Worm (Caenorhabditis elegans): ENCODE results near the gene srz-5.

Gene srz-5

ce11 chrII:3482231-3482630 lies 32.3 kb downstream of the srz-5 start, which contains the start of gene smu-2 (continued):
- TF ChIP-seq ceh-31 (tag; optimal IDR thresholded peaks at IDR 0.05) (peak; percentile 96), che-1 (tag; optimal IDR thresholded peaks at IDR 0.05) (no peak), zip-5 (tag; optimal IDR thresholded peaks at IDR 0.05) (peak; percentile 76), ceh-24 (tag; optimal IDR thresholded peaks at IDR 0.05) (no peak), ceh-6 (GFP tag; optimal IDR thresholded peaks at IDR 0.05) (no peak), eyg-1 (tag; optimal IDR thresholded peaks at IDR 0.05) (no peak), tbx-2 (tag; optimal IDR thresholded peaks at IDR 0.05) (peak; percentile 81), ceh-9 (tag; optimal IDR thresholded peaks at IDR 0.05) (no peak), ceh-14 (tag; optimal IDR thresholded peaks at IDR 0.05) (peak; percentile 82), tbx-7 (tag; optimal IDR thresholded peaks at IDR 0.05) (peak; percentile 84), T23F11.4 (GFP tag; optimal IDR thresholded peaks at IDR 0.05) (no peak), pha-4 (tag; optimal IDR thresholded peaks at IDR 0.05) (no peak), ceh-48 (tag; optimal IDR thresholded peaks at IDR 0.05) (peak; percentile 7), hlh-6 (tag; optimal IDR thresholded peaks at IDR 0.05) (no peak), hlh-13 (GFP tag; optimal IDR thresholded peaks at IDR 0.05) (no peak), nfya-1 (tag; optimal IDR thresholded peaks at IDR 0.05) (peak; percentile 33), ceh-30 (tag; optimal IDR thresholded peaks at IDR 0.05) (no peak), ceh-45 (GFP tag; IDR thresholded peaks at IDR 0.05) (peak; percentile 50; the same call in 1 of the 2 replicates), lim-6 (tag; optimal IDR thresholded peaks at IDR 0.05) (peak; percentile 92), ahr-1 (tag; optimal IDR thresholded peaks at IDR 0.05) (peak; percentile 40), unc-86 (tag; optimal IDR thresholded peaks at IDR 0.05) (peak; percentile 47), Y22D7AL.16 (tag; optimal IDR thresholded peaks at IDR 0.05) (no peak), pag-3 (tag; optimal IDR thresholded peaks at IDR 0.05; ENCODE audit: borderline replicate concordance) (no peak), fax-1 (tag; optimal IDR thresholded peaks at IDR 0.05) (peak; percentile 31), pqm-1 (tag; optimal IDR thresholded peaks at IDR 0.05) (peak; percentile 52), hlh-15 (tag; optimal IDR thresholded peaks at IDR 0.05) (peak; percentile 34), ceh-18 (tag; optimal IDR thresholded peaks at IDR 0.05) (peak; percentile 48)

ce11 chrII:3481584-3481983 lies 32.9 kb downstream of the srz-5 start, which contains the start of gene Y49F6B.8:
Y49F6B.8 (minus strand) TSS chrII:3481684.
- no peak for TF ChIP-seq hlh-6 (tag; optimal IDR thresholded peaks at IDR 0.05)
- no peak for TF ChIP-seq gmeb-2 (tag; optimal IDR thresholded peaks at IDR 0.05)
- no peak for TF ChIP-seq ceh-34 (tag; optimal IDR thresholded peaks at IDR 0.05)
- no peak for TF ChIP-seq ceh-9 (tag; optimal IDR thresholded peaks at IDR 0.05)
- TF ChIP-seq ceh-30 (tag; optimal IDR thresholded peaks at IDR 0.05) = no peak
- TF ChIP-seq hlh-8 (tag; optimal IDR thresholded peaks at IDR 0.05) = no peak
- no peak for TF ChIP-seq dve-1 (tag; optimal IDR thresholded peaks at IDR 0.05)
- no peak for TF ChIP-seq unc-3 (GFP tag; conservative IDR thresholded peaks at IDR 0.05)
- TF ChIP-seq unc-3 (tag; optimal IDR thresholded peaks at IDR 0.05) = no peak
- TF ChIP-seq pax-1 (tag; optimal IDR thresholded peaks at IDR 0.05) = no peak
- no peak for TF ChIP-seq ceh-22 (tag; optimal IDR thresholded peaks at IDR 0.05)
- TF ChIP-seq C38D4.7 (GFP tag; optimal IDR thresholded peaks at IDR 0.05) = no peak
- no peak for TF ChIP-seq zip-5 (tag; optimal IDR thresholded peaks at IDR 0.05)
- TF ChIP-seq syd-9 (tag; optimal IDR thresholded peaks at IDR 0.05) = no peak
- TF ChIP-seq ceh-2 (tag; optimal IDR thresholded peaks at IDR 0.05) = no peak
- TF ChIP-seq ceh-14 (tag; optimal IDR thresholded peaks at IDR 0.05) = no peak
- TF ChIP-seq unc-42 (tag; optimal IDR thresholded peaks at IDR 0.05) = no peak
- TF ChIP-seq T23F11.4 (GFP tag; optimal IDR thresholded peaks at IDR 0.05) = no peak

DNA sequence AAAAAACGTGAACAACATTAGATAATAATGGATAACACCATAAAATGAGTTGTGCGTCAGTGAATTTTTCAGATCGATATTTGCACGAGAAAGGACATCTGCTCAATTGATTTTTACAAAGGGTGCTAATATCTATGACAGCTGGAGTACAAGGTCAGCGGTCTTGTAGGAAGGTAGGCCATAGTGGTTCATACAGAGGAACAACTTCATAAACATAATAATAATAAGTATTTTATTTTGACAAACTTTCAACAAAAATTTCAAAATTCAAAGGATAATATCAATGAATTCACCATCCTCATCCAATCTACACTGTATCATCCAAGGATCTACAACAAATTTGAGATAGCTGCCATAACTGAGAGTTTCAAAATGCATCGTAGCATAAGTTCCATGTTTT lies 37.4 kb downstream of the srz-5 start, which contains the start of gene fbxb-104:
fbxb-104 (minus strand) TSS at position 101 of the 400 bp plus-strand sequence.
- TF ChIP-seq ceh-18 (tag; optimal IDR thresholded peaks at IDR 0.05) (no peak), eyg-1 (tag; optimal IDR thresholded peaks at IDR 0.05) (no peak), nhr-232 (tag; optimal IDR thresholded peaks at IDR 0.05) (no peak), pax-1 (tag; optimal IDR thresholded peaks at IDR 0.05) (no peak), hlh-6 (tag; optimal IDR thresholded peaks at IDR 0.05) (no peak), ceh-30 (tag; optimal IDR thresholded peaks at IDR 0.05) (no peak), unc-42 (tag; optimal IDR thresholded peaks at IDR 0.05) (no peak)

Measured in whole organism, late embryonic.